Worm (Caenorhabditis elegans): ENCODE data around the gene col-132.

ce11 chrIV:13080185-13080584 lies 10.7 kb downstream of the col-132 start:
- no peak for TF ChIP-seq aha-1 (tag; optimal IDR thresholded peaks at IDR 0.05)
- TF ChIP-seq rnt-1 (tag; optimal IDR thresholded peaks at IDR 0.05) = no peak
- no peak for TF ChIP-seq fos-1 (tag; optimal IDR thresholded peaks at IDR 0.05)
- TF ChIP-seq aly-2 (tag; optimal IDR thresholded peaks at IDR 0.05) = no peak
- TF ChIP-seq lin-13 (GFP tag; optimal IDR thresholded peaks at IDR 0.05) = no peak
- no peak for TF ChIP-seq ama-1 (optimal IDR thresholded peaks at IDR 0.05)
- no peak for TF ChIP-seq ceh-63 (GFP tag; optimal IDR thresholded peaks at IDR 0.05)
- TF ChIP-seq lin-39 (tag; optimal IDR thresholded peaks at IDR 0.05) = no peak
- no peak for TF ChIP-seq unc-62 (GFP tag; optimal IDR thresholded peaks at IDR 0.05)
- no peak for TF ChIP-seq efl-3 (GFP tag; optimal IDR thresholded peaks at IDR 0.05)
- no peak for TF ChIP-seq nhr-12 (tag; optimal IDR thresholded peaks at IDR 0.05)
